Worm (Caenorhabditis elegans) whole organism, late embryonic: ENCODE results near the gene R01H2.7.

ENCODE experiments used
- C38D4.7 ChIP-seq: fragments of 200-800 bp; sonication (Bioruptor generic); optimal IDR thresholded peaks from 2 replicates; lab custom pipeline; 2018; ENCODE audit warnings: mild to moderate bottlenecking, missing genetic modification characterization, moderate library complexity, missing compliant biosample characterization
- T23F11.4 ChIP-seq: fragments of 200-800 bp; sonication (Bioruptor generic); optimal IDR thresholded peaks from 2 replicates; lab custom pipeline; 2018; ENCODE audit warnings: mild to moderate bottlenecking, missing genetic modification characterization, missing compliant biosample characterization
- ceh-14 ChIP-seq: sonication (generic microtip); optimal IDR thresholded peaks from 2 replicates; lab custom pipeline; 2016; ENCODE audit warnings: missing genotype, missing genetic modification characterization, missing compliant biosample characterization
- ceh-18 ChIP-seq: sonication (generic microtip); optimal IDR thresholded peaks from 2 replicates; lab custom pipeline; 2016; ENCODE audit warnings: missing genetic modification characterization, missing compliant biosample characterization
- ceh-19 ChIP-seq: fragments of 200-800 bp; sonication (Bioruptor generic); optimal IDR thresholded peaks from 2 replicates; lab custom pipeline; 2018; ENCODE audit warnings: mild to moderate bottlenecking, missing genetic modification characterization, missing compliant biosample characterization
- ceh-22 ChIP-seq: sonication (generic microtip); optimal IDR thresholded peaks from 2 replicates; lab custom pipeline; 2017; ENCODE audit warnings: missing biosample characterization, missing genetic modification characterization
- ceh-31 ChIP-seq: sonication (generic microtip); optimal IDR thresholded peaks from 2 replicates; lab custom pipeline; 2016; ENCODE audit warnings: missing genetic modification characterization, missing compliant biosample characterization
- ceh-45 ChIP-seq: fragments of 200-800 bp; sonication (Bioruptor generic); IDR thresholded peaks from 2 replicates; pipeline ENCODE4 v1.3.6; 2022; ENCODE audit warnings: missing genetic modification reagents, missing genetic modification characterization, missing compliant biosample characterization
- ceh-48 ChIP-seq: sonication (generic microtip); optimal IDR thresholded peaks from 2 replicates; lab custom pipeline; 2016; ENCODE audit warnings: missing genetic modification characterization, inconsistent platforms, missing compliant biosample characterization
- ceh-9 ChIP-seq: sonication (generic microtip); optimal IDR thresholded peaks from 2 replicates; lab custom pipeline; 2016; ENCODE audit warnings: mild to moderate bottlenecking, missing genetic modification characterization, inconsistent platforms, missing compliant biosample characterization
- dmd-4 ChIP-seq: sonication (generic microtip); optimal IDR thresholded peaks from 2 replicates; lab custom pipeline; 2016; ENCODE audit warnings: borderline replicate concordance, missing genetic modification characterization, missing compliant biosample characterization
- elt-2 ChIP-seq: sonication (generic microtip); optimal IDR thresholded peaks from 2 replicates; lab custom pipeline; 2016; ENCODE audit warnings: missing genetic modification reagents, missing genetic modification characterization, missing compliant biosample characterization
- ets-4 ChIP-seq: sonication (generic microtip); optimal IDR thresholded peaks from 2 replicates; lab custom pipeline; 2016; ENCODE audit warnings: missing genetic modification characterization, missing compliant biosample characterization
- fkh-10 ChIP-seq: fragments of 150-350 bp; optimal IDR thresholded peaks from 2 replicates; lab custom pipeline; 2014; ENCODE audit warnings: missing biosample characterization, missing genetic modification reagents, missing genetic modification characterization
- fkh-6 ChIP-seq: sonication (generic microtip); optimal IDR thresholded peaks from 2 replicates; lab custom pipeline; 2016; ENCODE audit warnings: missing genetic modification characterization, missing compliant biosample characterization
- hlh-30 ChIP-seq: sonication (generic microtip); optimal IDR thresholded peaks from 2 replicates; lab custom pipeline; 2017; ENCODE audit warnings: antibody characterized with exemption, missing genetic modification characterization, missing compliant biosample characterization; ENCODE audit not compliant: insufficient read depth
- lin-11 ChIP-seq: fragments of 200-800 bp; sonication (Bioruptor generic); optimal IDR thresholded peaks from 2 replicates; lab custom pipeline; 2018; ENCODE audit warnings: mild to moderate bottlenecking, missing genetic modification characterization, missing compliant biosample characterization
- nfya-1 ChIP-seq: sonication (generic microtip); optimal IDR thresholded peaks from 2 replicates; lab custom pipeline; 2017; ENCODE audit warnings: missing genetic modification characterization, mild to moderate bottlenecking, missing compliant biosample characterization, antibody characterized with exemption, moderate library complexity
- nhr-232 ChIP-seq: sonication (generic microtip); optimal IDR thresholded peaks from 2 replicates; lab custom pipeline; 2016; ENCODE audit warnings: missing genetic modification characterization, missing compliant biosample characterization
- npax-4 ChIP-seq: sonication (generic microtip); optimal IDR thresholded peaks from 2 replicates; lab custom pipeline; 2016; ENCODE audit warnings: missing genetic modification characterization, missing compliant biosample characterization
- odd-2 ChIP-seq: sonication (generic microtip); optimal IDR thresholded peaks from 2 replicates; lab custom pipeline; 2017; ENCODE audit warnings: antibody characterized with exemption, mild to moderate bottlenecking, missing genetic modification characterization, missing compliant biosample characterization
- pha-2 ChIP-seq: sonication (generic microtip); optimal IDR thresholded peaks from 2 replicates; lab custom pipeline; 2017; ENCODE audit warnings: mild to moderate bottlenecking, missing genetic modification characterization, missing compliant biosample characterization
- rnt-1 ChIP-seq: sonication (generic microtip); optimal IDR thresholded peaks from 2 replicates; lab custom pipeline; 2016; ENCODE audit warnings: missing genetic modification characterization, missing compliant biosample characterization
- sox-2 ChIP-seq: fragments of 200-800 bp; sonication (Bioruptor generic); IDR thresholded peaks from 2 replicates; pipeline ENCODE4 v1.3.6; 2022; ENCODE audit warnings: missing genetic modification reagents, missing genetic modification characterization, missing compliant biosample characterization
- sox-4 ChIP-seq: sonication (generic microtip); optimal IDR thresholded peaks from 2 replicates; lab custom pipeline; 2017; ENCODE audit warnings: mild to moderate bottlenecking, missing genetic modification characterization, inconsistent platforms, missing compliant biosample characterization
- syd-9 ChIP-seq: sonication (generic microtip); optimal IDR thresholded peaks from 2 replicates; lab custom pipeline; 2016; ENCODE audit warnings: mild to moderate bottlenecking, missing genetic modification characterization, moderate library complexity, missing compliant biosample characterization
- tbx-7 ChIP-seq: sonication (generic microtip); optimal IDR thresholded peaks from 2 replicates; lab custom pipeline; 2016; ENCODE audit warnings: missing genotype, missing genetic modification characterization, missing compliant biosample characterization
- ttx-3 ChIP-seq: sonication (generic microtip); optimal IDR thresholded peaks from 2 replicates; lab custom pipeline; 2016; ENCODE audit warnings: missing genetic modification reagents, missing genetic modification characterization, missing compliant biosample characterization
- unc-3 ChIP-seq, 2 experiments: fragments of 200-800 bp in 1 of 2; sonication (Bioruptor generic) in 1 of 2; sonication (generic microtip) in 1 of 2; conservative IDR thresholded peaks in 1 of 2; optimal IDR thresholded peaks in 1 of 2; 2 replicates each; pipeline versions ENCODE4 v1.3.6 to Lab custom; 2016 to 2022; ENCODE audit warnings: missing compliant biosample characterization in 2 of 2, missing genetic modification characterization in 2 of 2, missing genetic modification reagents in 1 of 2
- unc-42 ChIP-seq: sonication (generic microtip); optimal IDR thresholded peaks from 2 replicates; lab custom pipeline; 2016; ENCODE audit warnings: missing genotype, missing genetic modification characterization, missing compliant biosample characterization
- zip-5 ChIP-seq: sonication (generic microtip); optimal IDR thresholded peaks from 2 replicates; lab custom pipeline; 2016; ENCODE audit warnings: missing genetic modification characterization, missing compliant biosample characterization
- ztf-16 ChIP-seq: sonication (generic microtip); optimal IDR thresholded peaks from 2 replicates; lab custom pipeline; 2017; ENCODE audit warnings: missing genetic modification characterization, missing compliant biosample characterization

The R01H2.7 gene

ce11 chrIII:7013764-7014163 is 31.8 kb downstream of the R01H2.7 start:
- TF ChIP-seq ceh-45 (GFP tag; lab: Robert Waterston, UW) = no peak

- TF ChIP-seq tbx-7 (no peak), unc-42 (tag; lab: Kevin White, UChicago) (peak; percentile 29), nfya-1 (no peak)
These were observed 33.5 kb downstream of the R01H2.7 start for ce11 chrIII:7012060-7012459.

- TF ChIP-seq lin-11 (tag; lab: Kevin White, UChicago) (no peak), ceh-22 (tag; lab: Kevin White, UChicago) (no peak)
These were observed 36.7 kb downstream of the R01H2.7 start, which contains the start of gene lgc-38 for ce11 chrIII:7008836-7009235. TSS of gene lgc-38 (plus strand) at chrIII:7009136.

ce11 chrIII:7005350-7005749 is 40.2 kb downstream of the R01H2.7 start, which contains the start of gene C06E8.5:
TSS of gene C06E8.5 (minus strand) at chrIII:7005450.
- TF ChIP-seq nfya-1 (no peak), ceh-18 (no peak), T23F11.4 (GFP tag; lab: Kevin White, UChicago) (no peak), ets-4 (tag; lab: Kevin White, UChicago) (no peak), ztf-16 (tag; lab: Kevin White, UChicago) (no peak), dmd-4 (no peak), pha-2 (tag; lab: Kevin White, UChicago) (no peak), fkh-6 (tag; lab: Kevin White, UChicago) (no peak), unc-42 (tag; lab: Kevin White, UChicago) (no peak), odd-2 (tag; lab: Kevin White, UChicago) (no peak), syd-9 (tag; lab: Kevin White, UChicago) (no peak), ceh-48 (tag; lab: Kevin White, UChicago) (no peak), ceh-19 (no peak), unc-3 (GFP tag; conservative IDR thresholded peaks at IDR 0.05; lab: Robert Waterston, UW) (no peak), unc-3 (tag; optimal IDR thresholded peaks at IDR 0.05; lab: Kevin White, UChicago) (no peak), lin-11 (tag; lab: Kevin White, UChicago) (no peak), nhr-232 (tag; lab: Kevin White, UChicago) (no peak), sox-2 (GFP tag; lab: Robert Waterston, UW) (no peak)
- TF ChIP-seq, all 69 proteins: peak for 0

- no peak for TF ChIP-seq ceh-9
- TF ChIP-seq elt-2 (tag; lab: Kevin White, UChicago) = no peak
- TF ChIP-seq ztf-16 (tag; lab: Kevin White, UChicago) = no peak
- TF ChIP-seq rnt-1 (tag; lab: Kevin White, UChicago) = no peak
- no peak for TF ChIP-seq ceh-31 (tag; lab: Kevin White, UChicago)
- no peak for TF ChIP-seq ceh-48 (tag; lab: Kevin White, UChicago)
- no peak for TF ChIP-seq sox-2 (GFP tag; lab: Robert Waterston, UW)
- TF ChIP-seq fkh-10 (GFP tag; lab: Kevin White, UChicago) = no peak
- TF ChIP-seq C38D4.7 = no peak
- no peak for TF ChIP-seq sox-4 (tag; lab: Kevin White, UChicago)
- no peak for TF ChIP-seq tbx-7
- no peak for TF ChIP-seq ceh-22 (tag; lab: Kevin White, UChicago)
- TF ChIP-seq ttx-3 = no peak
- TF ChIP-seq npax-4 (tag; lab: Kevin White, UChicago) = no peak
- no peak for TF ChIP-seq hlh-30 (tag; lab: Kevin White, UChicago)
- TF ChIP-seq ceh-14 (tag; lab: Kevin White, UChicago) = no peak
- TF ChIP-seq zip-5 (tag; lab: Kevin White, UChicago) = no peak
These were observed 43.4 kb downstream of the R01H2.7 start for ce11 chrIII:7002143-7002542.
